Fruit fly (Drosophila melanogaster) whole organism, pupa: ENCODE results near the gene Mur89F.

Source experiments
- CG10348 ChIP-seq: fragments of 200-800 bp; sonication (Bioruptor generic); IDR thresholded peaks from 2 replicates; pipeline ENCODE4 v1.3.6; 2022; ENCODE audit warnings: missing biosample characterization, missing genetic modification characterization
- CG12605 ChIP-seq: fragments of 200-800 bp; sonication (Bioruptor generic); IDR thresholded peaks from 2 replicates; pipeline ENCODE4 v1.3.6; 2022; ENCODE audit warnings: missing biosample characterization, missing genetic modification characterization
- CG13204 ChIP-seq: fragments of 200-800 bp; sonication (Bioruptor generic); optimal IDR thresholded peaks from 2 replicates; lab custom pipeline; 2018; ENCODE audit warnings: missing biosample characterization, mild to moderate bottlenecking, missing genetic modification characterization, moderate library complexity
- CG14655 ChIP-seq: fragments of 200-800 bp; sonication (Bioruptor generic); optimal IDR thresholded peaks from 3 replicates; lab custom pipeline; 2017; ENCODE audit warnings: mild to moderate bottlenecking, missing biosample characterization, missing genetic modification reagents, missing genetic modification characterization
- CG15710 ChIP-seq: fragments of 200-800 bp; sonication (Bioruptor generic); optimal IDR thresholded peaks from 2 replicates; lab custom pipeline; 2018; ENCODE audit warnings: missing biosample characterization, mild to moderate bottlenecking, missing genetic modification characterization, moderate library complexity
- CG17806 ChIP-seq: fragments of 200-800 bp; sonication (Bioruptor generic); optimal IDR thresholded peaks from 2 replicates; lab custom pipeline; 2018; ENCODE audit warnings: missing biosample characterization, mild to moderate bottlenecking, missing genetic modification characterization, moderate library complexity
- CG32121 ChIP-seq: fragments of 200-800 bp; sonication (Bioruptor generic); IDR thresholded peaks from 2 replicates; pipeline ENCODE4 v1.3.6; 2022; ENCODE audit warnings: missing biosample characterization, missing genetic modification characterization
- CG34367 ChIP-seq: fragments of 200-800 bp; sonication (Bioruptor generic); optimal IDR thresholded peaks from 2 replicates; lab custom pipeline; 2018; ENCODE audit warnings: missing biosample characterization, mild to moderate bottlenecking, missing genetic modification characterization
- CG4496 ChIP-seq: fragments of 200-800 bp; sonication (Bioruptor generic); IDR thresholded peaks from 3 replicates; pipeline ENCODE4 v1.3.6; 2022; ENCODE audit warnings: missing biosample characterization, missing genetic modification characterization
- CG8159 ChIP-seq: fragments of 200-800 bp; sonication (Bioruptor generic); optimal IDR thresholded peaks from 3 replicates; lab custom pipeline; 2018; ENCODE audit warnings: missing biosample characterization, mild to moderate bottlenecking, missing genetic modification characterization, moderate library complexity
- CG8301 ChIP-seq: fragments of 200-800 bp; sonication (Bioruptor generic); optimal IDR thresholded peaks from 2 replicates; lab custom pipeline; 2018; ENCODE audit warnings: missing biosample characterization, mild to moderate bottlenecking, missing genetic modification characterization
- CG9948 ChIP-seq: fragments of 200-800 bp; sonication (Bioruptor generic); optimal IDR thresholded peaks from 2 replicates; lab custom pipeline; 2018; ENCODE audit warnings: missing biosample characterization, mild to moderate bottlenecking, missing genetic modification characterization, moderate library complexity
- D1 ChIP-seq: fragments of 200-800 bp; sonication (Bioruptor generic); optimal IDR thresholded peaks from 2 replicates; lab custom pipeline; 2018; ENCODE audit warnings: missing biosample characterization, mild to moderate bottlenecking, missing genetic modification characterization, moderate library complexity
- EcR ChIP-seq: fragments of 200-800 bp; sonication (Bioruptor generic); optimal IDR thresholded peaks from 3 replicates; lab custom pipeline; 2019; ENCODE audit warnings: missing biosample characterization, missing genetic modification characterization, mild to moderate bottlenecking, moderate library complexity, missing genetic modification reagents
- Ets98B ChIP-seq: fragments of 200-800 bp; sonication (Bioruptor generic); IDR thresholded peaks from 2 replicates; pipeline ENCODE4 v1.3.6; 2022; ENCODE audit warnings: missing biosample characterization, missing genetic modification characterization
- Pif1A ChIP-seq: fragments of 200-800 bp; sonication (Bioruptor generic); optimal IDR thresholded peaks from 3 replicates; lab custom pipeline; 2016; ENCODE audit warnings: missing biosample characterization, missing genetic modification characterization
- Pif1B ChIP-seq: fragments of 200-800 bp; sonication (Bioruptor generic); optimal IDR thresholded peaks from 3 replicates; lab custom pipeline; 2016; ENCODE audit warnings: missing biosample characterization, missing genetic modification characterization
- Snoo ChIP-seq: fragments of 200-800 bp; sonication (Bioruptor generic); optimal IDR thresholded peaks from 3 replicates; lab custom pipeline; 2017; ENCODE audit warnings: missing biosample characterization, mild to moderate bottlenecking, missing genetic modification characterization, inconsistent platforms
- fd96Ca ChIP-seq: fragments of 200-800 bp; sonication (Bioruptor generic); IDR thresholded peaks from 3 replicates; pipeline ENCODE4 v1.3.6; 2022; ENCODE audit warnings: missing biosample characterization, missing genetic modification characterization
- gl ChIP-seq: fragments of 200-800 bp; sonication (Bioruptor generic); optimal IDR thresholded peaks from 2 replicates; lab custom pipeline; 2018; ENCODE audit warnings: missing biosample characterization, mild to moderate bottlenecking, missing genetic modification characterization
- rn ChIP-seq: fragments of 200-800 bp; sonication (Bioruptor generic); IDR thresholded peaks from 2 replicates; pipeline ENCODE4 v1.3.6; 2022; ENCODE audit warnings: missing biosample characterization, missing genetic modification characterization

Mur89F gene

DNA sequence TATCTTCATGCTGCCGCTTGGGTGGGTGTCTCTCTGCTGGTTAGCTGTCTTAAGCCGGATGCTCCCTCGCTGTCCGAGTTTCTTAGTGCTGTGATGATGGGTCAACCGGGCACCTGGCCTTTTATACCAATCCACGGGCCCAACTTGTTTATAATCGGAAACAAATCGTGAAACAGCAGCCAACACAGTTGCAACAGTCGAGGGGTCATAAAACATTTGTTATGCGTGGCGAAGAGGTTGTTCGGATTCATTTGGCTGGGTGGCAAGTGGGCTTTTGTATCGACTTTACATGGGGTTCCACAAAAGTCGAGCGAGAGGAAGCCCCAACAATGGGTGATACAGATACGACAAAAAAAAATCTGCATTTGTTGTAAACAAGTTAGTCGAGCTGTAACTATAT is 59.6 kb downstream of the Mur89F start, which contains the start of gene TwdlW:
Gene TwdlW, minus strand, starts transcription at position 101 of the 400 bp plus-strand sequence.
- TF ChIP-seq Snoo (no peak), EcR (GFP tag; lab: Kevin White, UChicago) (no peak), CG34367 (tag; lab: Kevin White, UChicago) (no peak), CG9948 (no peak), Ets98B (no peak), D1 (tag; lab: Kevin White, UChicago) (no peak), fd96Ca (GFP tag; lab: Robert Waterston, UW) (no peak), CG8301 (no peak), CG10348 (no peak), CG15710 (tag; lab: Kevin White, UChicago) (no peak), gl (tag; lab: Kevin White, UChicago) (no peak), CG13204 (GFP tag; lab: Kevin White, UChicago) (no peak), Pif1A (GFP tag; lab: Kevin White, UChicago) (no peak), CG4496 (GFP tag; lab: Robert Waterston, UW) (no peak), CG14655 (GFP tag; lab: Kevin White, UChicago) (no peak), rn (GFP tag; lab: Robert Waterston, UW) (no peak), CG12605 (no peak), Pif1B (GFP tag; lab: Kevin White, UChicago) (no peak)
- TF ChIP-seq, all 21 proteins: peak for 0

DNA sequence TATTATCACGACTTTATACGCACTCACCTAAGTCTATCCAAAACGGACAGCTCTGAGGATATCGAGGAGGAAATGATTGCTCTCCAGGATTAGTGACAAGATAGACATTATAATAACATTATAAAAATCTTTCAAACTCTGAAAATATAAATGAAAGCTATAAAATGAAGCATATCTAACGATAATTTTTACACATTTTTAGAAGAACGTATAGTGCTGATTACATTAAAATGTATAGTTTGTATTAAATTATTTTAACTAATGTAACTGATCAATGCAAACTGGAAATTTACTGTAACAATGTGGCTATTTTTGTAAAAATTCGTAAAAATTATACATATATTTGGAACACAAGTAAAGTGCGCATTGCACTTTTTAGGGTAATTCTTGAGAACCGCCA is 63.2 kb downstream of the Mur89F start, which contains the start of gene CG5265:
Gene CG5265, plus strand, starts transcription at position 301 of the 400 bp plus-strand sequence.
- TF ChIP-seq rn (GFP tag; lab: Robert Waterston, UW) (no peak), CG15710 (tag; lab: Kevin White, UChicago) (no peak), CG9948 (no peak), fd96Ca (GFP tag; lab: Robert Waterston, UW) (no peak), D1 (tag; lab: Kevin White, UChicago) (no peak), EcR (GFP tag; lab: Kevin White, UChicago) (no peak), Pif1A (GFP tag; lab: Kevin White, UChicago) (no peak), Pif1B (GFP tag; lab: Kevin White, UChicago) (no peak), CG8301 (no peak), Ets98B (no peak), CG14655 (GFP tag; lab: Kevin White, UChicago) (no peak), CG12605 (no peak), CG34367 (tag; lab: Kevin White, UChicago) (no peak), CG8159 (no peak), CG4496 (GFP tag; lab: Robert Waterston, UW) (no peak), CG10348 (no peak), CG32121 (GFP tag; lab: Robert Waterston, UW) (no peak), CG13204 (GFP tag; lab: Kevin White, UChicago) (no peak), gl (tag; lab: Kevin White, UChicago) (no peak), CG17806 (tag; lab: Kevin White, UChicago) (no peak)
- TF ChIP-seq, all 21 proteins: peak for 0

DNA sequence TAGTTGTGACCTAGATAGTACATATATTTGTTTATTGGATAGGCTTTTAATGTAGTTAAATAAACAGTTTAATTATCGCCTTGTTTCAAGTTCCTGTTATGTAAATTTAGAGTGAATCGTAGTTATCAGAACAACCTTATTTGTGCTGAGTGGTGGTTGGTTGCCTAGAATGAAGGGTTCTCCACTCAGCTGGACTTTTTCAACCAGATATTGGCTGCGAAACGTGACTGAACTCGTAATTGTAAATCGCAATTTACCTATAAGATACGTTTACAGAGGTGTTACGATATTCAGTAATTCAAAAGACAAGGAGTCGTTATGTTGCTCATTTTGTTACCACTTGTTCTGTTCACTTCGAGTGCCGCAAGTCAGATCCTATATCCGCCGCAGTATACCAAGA is 64.3 kb downstream of the Mur89F start, which contains the start of gene CG5255:
Gene CG5255, plus strand, starts transcription at position 301 of the 400 bp plus-strand sequence.
- TF ChIP-seq CG17806 (tag; lab: Kevin White, UChicago), result no peak
- TF ChIP-seq, all 21 proteins: peak for 0

DNA sequence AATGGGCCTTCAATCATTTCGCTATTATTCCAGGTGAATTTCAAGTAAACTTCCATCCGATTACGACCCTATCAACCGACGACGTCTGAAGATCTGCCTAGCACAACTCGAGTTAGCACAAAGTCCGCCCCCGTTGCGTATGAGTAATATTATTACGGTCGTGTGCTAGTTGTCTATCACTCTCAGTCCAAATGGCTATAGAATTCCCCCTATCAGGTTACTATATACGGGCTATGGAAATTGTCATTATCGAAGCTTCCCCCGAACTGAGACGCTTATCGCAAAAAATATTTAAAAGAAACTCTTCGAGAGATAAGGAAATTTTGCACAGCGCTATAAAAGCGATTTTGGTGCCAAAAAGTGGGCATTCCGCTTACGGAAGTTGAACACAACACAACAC is 66.2 kb downstream of the Mur89F start, which contains the start of gene CG5246:
Gene CG5246, plus strand, starts transcription at position 365 of the 400 bp plus-strand sequence.
- TF ChIP-seq CG12605 (no peak), CG14655 (GFP tag; lab: Kevin White, UChicago) (no peak), CG34367 (tag; lab: Kevin White, UChicago) (no peak), gl (tag; lab: Kevin White, UChicago) (no peak), CG32121 (GFP tag; lab: Robert Waterston, UW) (no peak), EcR (GFP tag; lab: Kevin White, UChicago) (no peak), CG17806 (tag; lab: Kevin White, UChicago) (no peak), D1 (tag; lab: Kevin White, UChicago) (no peak), CG8159 (no peak), Pif1A (GFP tag; lab: Kevin White, UChicago) (no peak), CG9948 (no peak), Snoo (no peak), CG8301 (no peak), rn (GFP tag; lab: Robert Waterston, UW) (no peak), fd96Ca (GFP tag; lab: Robert Waterston, UW) (no peak)

DNA sequence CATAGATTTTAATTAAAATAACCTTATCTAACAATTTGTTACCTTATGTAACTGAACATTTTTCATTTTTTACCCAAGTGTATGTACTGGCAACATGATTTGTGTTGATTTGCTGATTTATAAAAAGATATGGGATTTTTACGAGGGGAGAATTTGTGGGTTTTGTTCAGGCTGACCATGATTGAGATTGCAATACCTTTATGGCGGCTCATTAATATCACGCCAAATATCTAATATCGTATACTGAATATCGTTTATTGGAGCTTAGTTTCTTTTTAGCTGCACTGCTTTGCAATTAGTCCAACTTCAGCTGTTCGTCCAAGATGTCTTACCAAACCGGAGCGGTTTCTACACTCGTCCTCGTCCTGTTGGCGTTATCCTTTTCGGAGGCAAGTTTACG is 68.0 kb downstream of the Mur89F start, which contains the start of gene CG31267:
Gene CG31267, plus strand, starts transcription at position 301 of the 400 bp plus-strand sequence.
- TF ChIP-seq Pif1B (GFP tag; lab: Kevin White, UChicago), result no peak
- no peak for TF ChIP-seq Ets98B
- no peak for TF ChIP-seq CG17806 (tag; lab: Kevin White, UChicago)
- no peak for TF ChIP-seq CG15710 (tag; lab: Kevin White, UChicago)
- TF ChIP-seq CG8159, result no peak
- TF ChIP-seq D1 (tag; lab: Kevin White, UChicago), result no peak
- TF ChIP-seq CG34367 (tag; lab: Kevin White, UChicago), result no peak
- no peak for TF ChIP-seq gl (tag; lab: Kevin White, UChicago)
- no peak for TF ChIP-seq Snoo
- no peak for TF ChIP-seq CG8301
- no peak for TF ChIP-seq Pif1A (GFP tag; lab: Kevin White, UChicago)
- TF ChIP-seq, all 21 proteins: peak for 0

DNA sequence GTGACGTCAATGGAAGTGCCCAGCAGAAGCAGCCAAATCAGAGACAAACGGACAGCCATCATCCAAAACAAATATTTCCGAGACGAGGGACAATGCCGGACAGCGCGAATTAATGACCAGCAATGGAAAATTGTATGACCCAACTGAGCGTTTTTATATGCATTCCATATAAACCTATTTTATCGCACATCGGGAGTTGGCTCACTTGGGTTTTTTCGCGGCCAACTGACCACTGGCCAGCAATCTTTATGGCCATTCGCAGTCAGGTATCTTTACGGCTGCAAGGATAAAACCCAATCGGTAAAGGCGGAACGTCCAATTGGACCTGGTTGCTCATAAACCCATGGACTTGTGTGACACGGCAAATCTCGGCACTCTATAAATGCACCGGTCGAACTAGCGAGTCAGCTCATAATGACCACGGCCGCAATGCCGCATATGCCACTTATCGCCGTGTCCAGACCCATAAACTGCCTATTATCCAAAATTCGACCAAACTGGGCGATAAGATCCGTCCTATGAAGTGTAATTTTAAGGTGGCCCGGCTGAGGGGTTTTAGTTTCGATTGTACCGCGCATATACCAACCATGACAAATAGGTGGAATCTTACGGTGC is 69.7 kb downstream of the Mur89F start, which contains the start of the genes CG4053 and CG31266:
Gene CG4053, minus strand, starts transcription at position 101 of the 615 bp plus-strand sequence.
Gene CG31266, plus strand, starts transcription at position 565 of the 615 bp plus-strand sequence.
- no peak for TF ChIP-seq CG4496 (GFP tag; lab: Robert Waterston, UW)
- no peak for TF ChIP-seq Pif1A (GFP tag; lab: Kevin White, UChicago)
- no peak for TF ChIP-seq fd96Ca (GFP tag; lab: Robert Waterston, UW)
- TF ChIP-seq CG12605, result no peak
